Fruit fly (Drosophila melanogaster) Kc167 (cell line): ENCODE measurements around the gene CG17032.

Experiments
- Myc ChIP-seq: fragments of >200 bp; optimal IDR thresholded peaks from 2 replicates; lab custom pipeline; 2017; ENCODE audit warnings: missing external identifiers
- Sin3A ChIP-seq: fragments of >200 bp; optimal IDR thresholded peaks from 2 replicates; lab custom pipeline; 2018; ENCODE audit warnings: missing external identifiers
- h ChIP-seq: fragments of >200 bp; optimal IDR thresholded peaks from 3 replicates; lab custom pipeline; 2018; ENCODE audit warnings: missing external identifiers
- insv ChIP-seq: fragments of >200 bp; optimal IDR thresholded peaks from 3 replicates; lab custom pipeline; 2018; ENCODE audit warnings: missing external identifiers
- psq ChIP-seq: fragments of >200 bp; optimal IDR thresholded peaks from 2 replicates; lab custom pipeline; 2017; ENCODE audit warnings: missing external identifiers
- ttk ChIP-seq: sonication (Bioruptor generic); optimal IDR thresholded peaks from 2 replicates; lab custom pipeline; 2017; ENCODE audit warnings: missing external identifiers

The CG17032 gene

DNA sequence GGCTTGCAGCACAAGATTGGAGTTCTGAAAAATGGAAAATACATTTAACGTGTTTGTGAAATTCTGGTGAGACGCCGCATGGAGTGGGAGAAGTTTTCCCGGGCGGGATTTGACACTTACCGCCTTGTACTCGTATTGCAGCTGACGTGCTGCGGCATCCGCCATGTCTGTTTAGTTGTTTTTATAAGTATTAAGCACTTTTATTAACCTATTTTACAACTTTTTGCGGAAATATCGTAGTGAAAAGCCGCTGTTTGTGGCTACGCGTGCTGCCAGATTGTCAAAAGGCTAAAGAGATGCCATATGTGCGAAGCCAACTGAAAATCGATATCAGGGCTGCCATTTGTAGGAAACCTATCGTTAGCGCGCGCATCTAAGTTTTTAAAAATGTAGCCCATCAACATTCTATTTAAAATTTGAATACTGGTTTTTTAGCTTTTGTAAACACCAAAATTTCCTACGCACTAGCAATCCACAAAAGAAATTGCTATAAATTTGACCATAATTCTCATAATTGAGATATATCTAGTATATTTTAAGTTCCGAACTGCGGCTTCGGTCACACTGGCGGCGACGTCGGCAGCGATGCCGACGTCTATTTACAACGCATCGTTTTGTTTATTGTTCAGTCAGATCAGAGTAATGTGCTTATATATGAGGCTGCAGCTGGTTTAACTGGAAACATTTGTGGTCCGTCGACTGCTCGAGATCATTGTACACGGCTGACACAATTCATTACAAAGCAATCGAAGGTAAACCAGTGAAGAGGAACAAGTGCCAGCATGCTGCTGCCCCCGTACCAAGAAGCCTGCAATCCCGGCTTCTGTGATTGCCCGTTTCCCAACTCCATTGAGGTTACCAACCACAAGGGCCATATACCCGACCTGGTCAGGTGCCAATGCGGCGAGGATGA lies 9.2 kb downstream of the CG17032 start, which contains the start of the genes Brr2 and CG10516:
Gene Brr2 (minus strand): TSS at position 285 of the 913 bp plus-strand sequence.
Gene CG10516 (plus strand): TSS at position 617 of the 913 bp plus-strand sequence.
- TF ChIP-seq Myc (lab: Kevin White, UChicago) (no peak), insv (no peak), psq (lab: Kevin White, UChicago) (no peak), h (lab: Kevin White, UChicago) (no peak), Sin3A (lab: Kevin White, UChicago) (no peak), ttk (lab: Kevin White, UChicago) (no peak)

DNA sequence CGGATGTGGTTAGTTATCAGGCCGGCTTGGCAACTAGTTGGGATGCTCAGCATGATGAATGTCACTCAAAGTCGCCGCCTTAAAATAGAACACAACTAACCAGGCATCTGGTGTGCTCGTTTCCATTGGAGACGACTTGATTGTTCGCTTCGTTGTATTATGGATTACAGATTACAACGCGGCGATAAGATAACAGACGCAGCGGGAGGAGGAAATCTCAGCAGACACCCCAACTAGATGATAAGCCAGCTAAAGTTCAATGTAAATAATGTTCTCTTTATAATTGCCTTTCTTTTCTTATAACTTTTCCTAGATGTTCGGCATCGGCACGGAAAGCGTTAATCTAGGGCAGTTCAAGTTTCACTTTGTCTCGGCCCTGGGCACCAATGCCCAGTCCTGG lies 10.0 kb downstream of the CG17032 start:
- no peak for TF ChIP-seq psq (lab: Kevin White, UChicago)
- TF ChIP-seq h (lab: Kevin White, UChicago) = no peak
- TF ChIP-seq Sin3A (lab: Kevin White, UChicago) = no peak
- TF ChIP-seq insv = no peak
- TF ChIP-seq Myc (lab: Kevin White, UChicago) = no peak
- no peak for TF ChIP-seq ttk (lab: Kevin White, UChicago)

DNA sequence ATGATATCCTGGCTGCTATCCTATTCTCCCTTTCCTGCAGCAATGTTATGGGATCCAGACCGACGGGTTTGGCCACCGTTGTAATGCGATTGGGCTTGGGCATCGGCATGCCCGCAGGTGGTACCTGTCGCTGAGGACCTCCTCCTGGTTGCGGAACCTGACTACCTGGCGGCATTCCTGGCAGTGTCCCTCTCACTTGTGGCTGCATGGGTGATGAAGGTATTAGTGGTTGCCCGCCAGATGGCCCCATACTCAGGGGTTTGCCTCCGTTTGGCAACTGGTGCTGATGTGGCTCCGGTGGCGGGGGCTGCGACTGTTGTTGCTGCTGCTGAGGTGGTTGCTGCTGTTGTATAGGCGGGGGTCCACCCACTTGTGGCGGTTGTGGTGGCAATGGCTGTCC lies 15.5 kb downstream of the CG17032 start:
- TF ChIP-seq psq (lab: Kevin White, UChicago) (no peak), h (lab: Kevin White, UChicago) (no peak), ttk (lab: Kevin White, UChicago) (no peak), insv (no peak), Myc (lab: Kevin White, UChicago) (no peak), Sin3A (lab: Kevin White, UChicago) (no peak)

DNA sequence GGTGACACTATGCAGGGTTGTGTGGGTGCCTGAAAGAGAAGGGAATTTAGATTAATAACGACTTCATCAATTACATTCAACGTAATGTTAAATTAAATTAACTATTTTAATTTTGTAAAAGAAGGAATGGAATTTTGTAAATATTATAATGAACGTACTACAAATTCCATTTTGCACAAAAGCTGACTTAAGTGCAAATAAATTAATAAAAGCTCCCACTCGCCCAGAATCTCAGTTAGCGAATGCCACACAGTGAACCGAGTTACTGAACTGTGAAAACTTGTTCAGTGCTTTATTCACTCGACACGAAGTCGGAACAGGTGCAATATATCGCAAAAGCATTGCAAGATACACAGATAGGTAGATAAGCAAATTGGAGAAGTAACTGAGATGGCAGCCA lies 16.4 kb downstream of the CG17032 start, which contains the start of gene CG17026:
Gene CG17026 (plus strand): TSS at position 301 of the 400 bp plus-strand sequence.
- TF ChIP-seq ttk (lab: Kevin White, UChicago) (no peak), Sin3A (lab: Kevin White, UChicago) (no peak), insv (no peak), h (lab: Kevin White, UChicago) (no peak), psq (lab: Kevin White, UChicago) (no peak), Myc (lab: Kevin White, UChicago) (no peak)

DNA sequence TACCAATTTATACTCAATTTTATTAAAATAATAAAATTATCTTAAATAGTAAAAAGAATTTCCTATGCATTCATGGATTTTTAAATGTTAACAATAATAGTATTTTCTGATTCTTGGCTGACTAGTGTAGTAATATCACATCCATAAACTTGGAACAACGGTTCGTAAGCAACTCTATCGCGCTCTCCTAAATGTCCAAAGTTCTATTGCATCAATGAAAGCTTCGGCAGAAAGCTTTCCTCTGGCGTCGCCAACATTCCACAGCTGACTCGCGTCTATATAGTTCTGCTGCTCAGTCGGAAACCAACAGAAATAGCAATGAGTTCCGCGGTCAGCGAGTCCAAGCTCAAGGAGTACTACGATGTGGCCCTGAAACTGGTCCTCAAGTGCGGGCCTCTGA lies 18.1 kb downstream of the CG17032 start, which contains the start of gene CG17029:
Gene CG17029 (plus strand): TSS at position 113 of the 400 bp plus-strand sequence.
- TF ChIP-seq ttk (lab: Kevin White, UChicago) (no peak), Sin3A (lab: Kevin White, UChicago) (no peak), Myc (lab: Kevin White, UChicago) (no peak)

DNA sequence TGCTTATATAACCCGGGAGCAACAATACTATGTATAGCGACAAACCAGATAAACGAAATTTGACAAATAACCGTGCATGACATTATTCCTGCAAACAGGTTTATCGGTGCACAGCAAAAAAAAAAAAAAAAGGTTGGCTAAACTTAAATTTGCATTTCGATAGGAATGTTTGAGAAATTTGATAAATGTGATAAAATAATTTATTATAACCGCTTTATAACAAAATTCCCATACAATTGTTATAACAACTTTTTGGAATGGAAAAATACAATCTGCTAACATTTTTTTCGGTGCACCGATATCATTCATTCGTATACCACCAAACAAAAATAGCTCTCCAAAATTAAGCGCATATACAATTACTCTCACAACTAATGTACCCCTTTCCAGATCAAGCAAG lies 18.9 kb downstream of the CG17032 start:
- TF ChIP-seq Myc (lab: Kevin White, UChicago) (no peak), Sin3A (lab: Kevin White, UChicago) (no peak), h (lab: Kevin White, UChicago) (no peak)

DNA sequence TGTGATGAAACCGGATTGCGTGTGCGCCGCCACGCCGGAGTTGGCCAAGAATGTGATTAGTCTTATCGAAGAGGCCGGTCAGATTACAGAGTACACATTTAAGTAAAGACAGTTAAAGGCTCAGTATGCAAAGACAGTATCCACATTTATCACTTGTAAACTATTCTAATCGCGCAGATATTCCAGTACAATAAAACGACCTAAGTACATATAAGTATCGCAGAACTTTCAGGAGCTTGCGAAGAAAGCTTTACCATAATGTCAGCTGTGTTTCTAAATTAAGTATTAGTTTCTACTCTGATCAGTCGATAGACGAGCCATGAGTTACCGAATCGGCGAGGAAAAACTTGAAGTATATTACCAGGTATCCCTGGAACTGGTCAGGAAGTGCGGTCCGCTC lies 19.6 kb downstream of the CG17032 start, which contains the start of gene CG17028:
Gene CG17028 (plus strand): TSS at position 301 of the 400 bp plus-strand sequence.
- no peak for TF ChIP-seq insv
- no peak for TF ChIP-seq Myc (lab: Kevin White, UChicago)
- TF ChIP-seq psq (lab: Kevin White, UChicago) = no peak
- TF ChIP-seq ttk (lab: Kevin White, UChicago) = no peak
- no peak for TF ChIP-seq h (lab: Kevin White, UChicago)
- no peak for TF ChIP-seq Sin3A (lab: Kevin White, UChicago)

DNA sequence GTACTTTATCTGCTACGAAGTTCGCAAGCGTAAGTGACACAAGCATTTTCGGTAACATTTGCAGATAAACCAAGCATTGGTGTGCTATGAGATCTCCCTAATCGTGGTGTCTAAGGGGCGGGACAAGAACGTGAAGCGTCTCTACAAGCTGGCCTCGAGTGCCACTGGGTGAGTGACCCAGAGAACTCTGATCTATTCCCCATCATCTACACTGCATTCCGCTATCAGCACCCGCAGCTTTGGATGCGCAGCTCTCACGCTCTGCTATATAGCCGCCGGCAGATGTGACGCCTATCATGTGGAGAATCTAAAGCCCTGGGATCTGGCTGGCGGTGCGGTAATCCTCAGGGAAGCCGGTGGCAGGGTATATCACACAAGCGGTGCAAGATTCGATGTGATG lies 20.6 kb downstream of the CG17032 start:
- TF ChIP-seq Myc (lab: Kevin White, UChicago) (no peak), Sin3A (lab: Kevin White, UChicago) (no peak), psq (lab: Kevin White, UChicago) (no peak), h (lab: Kevin White, UChicago) (no peak), ttk (lab: Kevin White, UChicago) (no peak)

DNA sequence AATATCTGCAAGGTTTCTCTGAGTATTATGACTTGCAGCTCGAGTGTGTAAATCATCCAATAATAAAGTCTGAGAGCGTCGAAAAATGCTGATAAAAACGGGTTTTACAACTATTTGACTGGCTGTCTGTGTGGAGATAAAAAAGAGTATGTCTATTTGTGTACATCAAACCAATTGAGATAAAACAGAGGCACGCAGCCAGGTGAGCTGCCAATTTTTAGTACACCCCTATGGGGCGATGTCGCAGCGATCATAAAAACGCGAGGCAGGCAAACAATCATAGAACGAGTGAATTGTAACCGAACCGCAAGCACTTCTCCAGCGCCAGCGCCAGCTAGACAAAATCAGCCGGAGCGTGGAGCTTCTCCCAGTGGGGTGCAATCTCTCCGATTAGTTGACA lies 21.3 kb downstream of the CG17032 start, which contains the start of gene CG17027:
Gene CG17027 (plus strand): TSS at position 189 of the 400 bp plus-strand sequence.
- no peak for TF ChIP-seq Myc (lab: Kevin White, UChicago)
- no peak for TF ChIP-seq psq (lab: Kevin White, UChicago)
- TF ChIP-seq h (lab: Kevin White, UChicago) = no peak
- TF ChIP-seq Sin3A (lab: Kevin White, UChicago) = no peak
- no peak for TF ChIP-seq ttk (lab: Kevin White, UChicago)
- no peak for TF ChIP-seq insv

DNA sequence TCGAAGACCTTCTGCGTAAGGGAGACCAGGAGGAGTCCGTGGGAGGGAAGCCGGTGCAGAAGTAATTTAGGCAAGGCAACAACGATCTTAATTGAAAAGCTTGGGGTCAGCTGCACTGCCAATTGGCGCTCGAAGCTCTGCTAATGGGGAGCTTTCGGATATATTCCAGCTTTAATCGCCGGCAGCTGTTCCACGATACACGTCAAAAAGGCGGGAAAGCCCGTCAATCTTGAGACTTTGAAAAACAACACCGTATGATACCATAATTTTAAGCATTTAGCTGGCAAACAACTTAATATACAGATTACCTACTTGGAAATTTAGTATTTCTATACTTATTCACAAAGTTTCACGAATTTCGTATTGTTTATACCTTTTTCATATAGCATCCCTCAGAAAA lies 22.8 kb downstream of the CG17032 start:
- no peak for TF ChIP-seq ttk (lab: Kevin White, UChicago)
- TF ChIP-seq insv = no peak
- no peak for TF ChIP-seq psq (lab: Kevin White, UChicago)
- no peak for TF ChIP-seq Myc (lab: Kevin White, UChicago)
- no peak for TF ChIP-seq h (lab: Kevin White, UChicago)
- no peak for TF ChIP-seq Sin3A (lab: Kevin White, UChicago)

DNA sequence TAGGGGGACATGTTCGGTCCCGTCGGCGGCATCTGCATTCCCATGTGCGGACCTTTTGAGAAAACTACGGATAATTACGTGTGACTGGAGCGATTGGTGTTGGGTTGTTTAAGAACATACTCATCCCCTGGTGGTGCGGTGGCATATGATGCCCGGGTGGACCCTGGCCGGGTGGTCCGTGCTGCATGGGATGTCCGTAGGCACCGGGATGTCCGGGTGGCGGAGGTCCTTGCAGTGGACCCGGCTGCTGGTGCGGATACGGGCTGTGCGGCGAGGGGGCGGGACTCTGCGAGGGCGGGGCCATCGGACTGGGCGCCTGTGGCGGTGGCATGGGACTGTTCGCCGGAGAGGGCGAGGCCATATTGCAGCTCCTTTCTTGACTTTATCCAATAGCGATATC lies 23.5 kb downstream of the CG17032 start:
- TF ChIP-seq psq (lab: Kevin White, UChicago) (no peak), h (lab: Kevin White, UChicago) (no peak), ttk (lab: Kevin White, UChicago) (no peak), Sin3A (lab: Kevin White, UChicago) (no peak), insv (no peak), Myc (lab: Kevin White, UChicago) (no peak)
